Worm (Caenorhabditis elegans) whole organism, L2 larva: ENCODE results near the gene Y55F3BL.4.

ENCODE experiments used
- alr-1 ChIP-seq: fragments of 150-350 bp; optimal IDR thresholded peaks from 2 replicates; lab custom pipeline; 2014; ENCODE audit warnings: missing biosample characterization, missing genetic modification characterization
- dmd-4 ChIP-seq: sonication (generic microtip); optimal IDR thresholded peaks from 2 replicates; lab custom pipeline; 2017; ENCODE audit warnings: missing biosample characterization, missing genetic modification characterization
- egl-27 ChIP-seq: sonication (generic microtip); optimal IDR thresholded peaks from 3 replicates; lab custom pipeline; 2017; ENCODE audit warnings: missing biosample characterization, missing genetic modification reagents, missing genetic modification characterization
- elt-3 ChIP-seq: sonication (generic microtip); optimal IDR thresholded peaks from 2 replicates; lab custom pipeline; 2017; ENCODE audit warnings: missing biosample characterization, missing genetic modification characterization
- nhr-11 ChIP-seq: fragments of 150-350 bp; optimal IDR thresholded peaks from 2 replicates; lab custom pipeline; 2014; ENCODE audit warnings: missing biosample characterization, missing genetic modification characterization
- sma-9 ChIP-seq, 2 experiments: fragments of 150-350 bp in 1 of 2; sonication (generic microtip) in 1 of 2; optimal IDR thresholded peaks; 2 replicates each; lab custom pipeline; 2014 to 2016; ENCODE audit warnings: missing genetic modification characterization in 2 of 2, mild to moderate bottlenecking in 1 of 2, missing biosample characterization in 1 of 2, missing compliant biosample characterization in 1 of 2, missing genetic modification reagents in 1 of 2, moderate library complexity in 1 of 2

DNA sequence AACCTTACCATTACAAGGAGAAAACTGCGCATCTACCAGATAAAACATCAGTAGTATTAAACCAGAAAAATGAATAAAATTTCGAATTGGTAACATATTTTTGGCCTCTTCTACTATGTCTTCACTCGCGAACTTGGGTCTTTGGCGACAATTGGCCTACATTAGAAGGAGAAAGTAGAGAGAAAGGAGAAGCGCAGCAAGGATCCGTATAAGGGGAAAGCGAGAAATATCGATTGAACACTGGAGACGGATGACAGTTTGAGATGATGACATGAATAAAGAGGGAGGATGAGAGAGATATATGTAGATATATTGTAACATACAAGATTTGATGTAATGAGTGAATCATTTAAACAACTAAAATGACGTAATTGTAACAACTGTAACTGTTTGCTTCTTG lies 36.6 kb upstream of the Y55F3BL.4 start, which contains the start of gene F56B3.2:
- no peak for TF ChIP-seq elt-3 (tag; lab: Kevin White, UChicago)
- TF ChIP-seq nhr-11 (tag; lab: Kevin White, UChicago): no peak
- no peak for TF ChIP-seq egl-27
- TF ChIP-seq dmd-4 (tag; lab: Kevin White, UChicago): no peak
- no peak for TF ChIP-seq sma-9 (GFP tag; optimal IDR thresholded peaks at IDR 0.05; lab: Kevin White, UChicago)
- TF ChIP-seq sma-9 (tag; optimal IDR thresholded peaks at IDR 0.05; lab: Kevin White, UChicago): no peak
- no peak for TF ChIP-seq alr-1 (tag; lab: Kevin White, UChicago)
